Worm (Caenorhabditis elegans): Measurements from ENCODE around the gene fat-4.

ce11 chrIV:9846574-9846973 is 47.3 kb downstream of the fat-4 start, which contains the start of gene K07F5.6:
- TF ChIP-seq zag-1 (tag; optimal IDR thresholded peaks at IDR 0.05) (no peak), lin-39 (tag; optimal IDR thresholded peaks at IDR 0.05) (no peak), aha-1 (tag) (no peak), daf-12 (tag; optimal IDR thresholded peaks at IDR 0.05) (no peak), nhr-11 (tag; optimal IDR thresholded peaks at IDR 0.05) (no peak), fos-1 (tag; optimal IDR thresholded peaks at IDR 0.05) (no peak), lsy-2 (tag; optimal IDR thresholded peaks at IDR 0.05) (no peak), lin-13 (GFP tag; optimal IDR thresholded peaks at IDR 0.05) (no peak), snpc-1.2 (GFP tag; IDR thresholded peaks at IDR 0.05) (no peak), ZK546.5 (tag; optimal IDR thresholded peaks at IDR 0.05) (no peak), aly-2 (tag; optimal IDR thresholded peaks at IDR 0.05) (no peak), snpc-4 (tag; optimal IDR thresholded peaks at IDR 0.05) (no peak), hif-1 (tag; optimal IDR thresholded peaks at IDR 0.05) (no peak)
